Fruit fly (Drosophila melanogaster) S2 (cell line): Measurements from ENCODE around the gene Calx.

Source experiments
- CG8478 ChIP-seq: fragments of >200 bp; optimal IDR thresholded peaks from 2 replicates; lab custom pipeline; 2018
- CTCF ChIP-seq, 2 experiments: fragments of >200 bp; optimal IDR thresholded peaks; 2 replicates each; lab custom pipeline; 2018

DNA sequence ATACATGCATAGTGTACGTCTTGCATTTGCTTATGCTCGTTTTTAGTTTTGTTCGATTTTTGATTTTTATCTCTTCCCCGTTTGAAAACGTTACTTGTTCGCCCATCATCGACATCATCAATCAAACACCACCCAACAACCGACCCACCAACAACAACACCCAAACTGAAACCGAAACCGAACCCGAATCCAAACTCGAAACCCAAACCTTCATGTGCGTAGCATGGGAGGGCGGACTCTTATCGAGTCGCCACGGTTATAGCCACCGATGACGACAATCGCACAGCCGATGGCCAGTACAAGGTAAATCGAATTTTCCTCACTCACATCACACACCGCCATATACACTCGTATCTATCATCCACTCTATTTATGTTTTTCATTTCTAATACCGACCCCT is 16.0 kb upstream of the Calx start:
- TF ChIP-seq CG8478 (no peak), CTCF (optimal IDR thresholded peaks at IDR 0.05; lab: Kevin White, UChicago) (no peak)
